Worm (Caenorhabditis elegans) whole organism, L4 larva: Measurements from ENCODE around the gene Y50E8A.22.

Experiments
- D1046.2 ChIP-seq: fragments of 200-800 bp; sonication (Bioruptor generic); IDR thresholded peaks from 2 replicates; pipeline ENCODE4 v1.3.6; 2022; ENCODE audit warnings: missing genetic modification characterization, missing compliant biosample characterization
- F44E2.7 ChIP-seq: fragments of 200-800 bp; sonication (Bioruptor generic); IDR thresholded peaks from 2 replicates; pipeline ENCODE4 v2.1.2; 2022; ENCODE audit warnings: missing genetic modification characterization, missing compliant biosample characterization
- F49E8.2 ChIP-seq: sonication (generic microtip); optimal IDR thresholded peaks from 2 replicates; lab custom pipeline; 2016; ENCODE audit warnings: missing compliant biosample characterization, mild to moderate bottlenecking, missing genetic modification characterization, borderline replicate concordance
- R02D3.7 ChIP-seq: fragments of 150-350 bp; sonication (generic microtip); optimal IDR thresholded peaks from 3 replicates; lab custom pipeline; 2014; ENCODE audit warnings: missing biosample characterization, missing genetic modification characterization
- Y105C5A.15 ChIP-seq: fragments of 200-800 bp; sonication (Bioruptor generic); IDR thresholded peaks from 2 replicates; pipeline ENCODE4 v1.3.6; 2022; ENCODE audit warnings: missing genetic modification characterization, missing compliant biosample characterization
- Y75B8A.6 ChIP-seq: fragments of 200-800 bp; sonication (Bioruptor generic); IDR thresholded peaks from 2 replicates; pipeline ENCODE4 v1.3.6; 2022; ENCODE audit warnings: missing genetic modification reagents, missing genetic modification characterization, missing compliant biosample characterization
- aha-1 ChIP-seq: fragments of 150-350 bp; peaks from one replicate; lab custom pipeline; 2014; ENCODE audit warnings: missing biosample characterization, missing genetic modification characterization
- aly-2 ChIP-seq: sonication (generic microtip); optimal IDR thresholded peaks from 2 replicates; lab custom pipeline; 2018; ENCODE audit warnings: missing biosample characterization, missing genetic modification characterization
- arid-1 ChIP-seq: fragments of 200-800 bp; sonication (Bioruptor generic); conservative IDR thresholded peaks from 2 replicates; pipeline ENCODE4 v1.3.6; 2022; ENCODE audit warnings: missing genetic modification reagents, missing genetic modification characterization, missing compliant biosample characterization
- attf-4 ChIP-seq: sonication (generic microtip); optimal IDR thresholded peaks from 3 replicates; lab custom pipeline; 2017; ENCODE audit warnings: missing biosample characterization, missing genetic modification characterization
- ces-1 ChIP-seq: fragments of 150-350 bp; sonication (generic microtip); optimal IDR thresholded peaks from 4 replicates; lab custom pipeline; 2014; ENCODE audit warnings: missing biosample characterization, missing genetic modification reagents, missing genetic modification characterization
- dmd-8 ChIP-seq: fragments of 200-800 bp; sonication (Bioruptor generic); IDR thresholded peaks from 2 replicates; pipeline ENCODE4 v1.3.6; 2022; ENCODE audit warnings: missing genetic modification characterization, missing compliant biosample characterization
- dpl-1 ChIP-seq: fragments of 150-350 bp; optimal IDR thresholded peaks from 2 replicates; lab custom pipeline; 2014; ENCODE audit warnings: missing biosample characterization, missing genetic modification reagents, missing genetic modification characterization
- egl-27 ChIP-seq: sonication (generic microtip); optimal IDR thresholded peaks from 3 replicates; lab custom pipeline; 2017; ENCODE audit warnings: missing biosample characterization, missing genetic modification reagents, missing genetic modification characterization
- fkh-10 ChIP-seq: fragments of 150-350 bp; optimal IDR thresholded peaks from 2 replicates; lab custom pipeline; 2014; ENCODE audit warnings: missing biosample characterization, missing genetic modification reagents, missing genetic modification characterization
- hif-1 ChIP-seq, 2 experiments: sonication (generic microtip); optimal IDR thresholded peaks; 2 replicates each; lab custom pipeline; 2016 to 2017; ENCODE audit warnings: missing compliant biosample characterization in 2 of 2, missing genetic modification characterization in 2 of 2, missing genetic modification reagents in 2 of 2, missing genotype in 2 of 2, mild to moderate bottlenecking in 1 of 2
- hlh-11 ChIP-seq: fragments of 200-800 bp; sonication (Bioruptor generic); optimal IDR thresholded peaks from 2 replicates; lab custom pipeline; 2018; ENCODE audit warnings: mild to moderate bottlenecking, missing genetic modification characterization, missing compliant biosample characterization
- hmg-1.1 ChIP-seq: fragments of 200-800 bp; sonication (Bioruptor generic); IDR thresholded peaks from 2 replicates; pipeline ENCODE4 v1.3.6; 2022; ENCODE audit warnings: missing genetic modification reagents, missing genetic modification characterization, missing compliant biosample characterization
- lin-38 ChIP-seq: fragments of 200-800 bp; sonication (Bioruptor generic); IDR thresholded peaks from 2 replicates; pipeline ENCODE4 v1.3.6; 2022; ENCODE audit warnings: missing genetic modification reagents, missing genetic modification characterization, missing compliant biosample characterization
- madf-5 ChIP-seq, 2 experiments: fragments of 200-800 bp; sonication (Bioruptor generic); IDR thresholded peaks; 2 replicates each; pipeline ENCODE4 v1.3.6; 2022; ENCODE audit warnings: missing compliant biosample characterization in 2 of 2, missing genetic modification characterization in 2 of 2
- mes-2 ChIP-seq: sonication (generic microtip); optimal IDR thresholded peaks from 2 replicates; lab custom pipeline; 2016; ENCODE audit warnings: missing genotype, mild to moderate bottlenecking, missing genetic modification characterization, missing compliant biosample characterization; ENCODE audit not compliant: poor library complexity, severe bottlenecking
- nhr-237 ChIP-seq: sonication (generic microtip); optimal IDR thresholded peaks from 2 replicates; lab custom pipeline; 2017; ENCODE audit warnings: missing biosample characterization, missing genetic modification characterization
- nhr-28 ChIP-seq: fragments of 150-350 bp; optimal IDR thresholded peaks from 2 replicates; lab custom pipeline; 2014; ENCODE audit warnings: missing biosample characterization, missing genetic modification characterization
- nhr-6 ChIP-seq: fragments of 150-350 bp; optimal IDR thresholded peaks from 2 replicates; lab custom pipeline; 2014; ENCODE audit warnings: missing biosample characterization, missing genetic modification characterization
- nhr-77 ChIP-seq: fragments of 150-350 bp; optimal IDR thresholded peaks from 2 replicates; lab custom pipeline; 2014; ENCODE audit warnings: missing biosample characterization, missing genetic modification characterization
- set-16 ChIP-seq: fragments of 200-800 bp; sonication (Bioruptor generic); IDR thresholded peaks from 2 replicates; pipeline ENCODE4 v1.3.6; 2022; ENCODE audit warnings: missing genetic modification reagents, missing genetic modification characterization, missing compliant biosample characterization
- spr-1 ChIP-seq: sonication (generic microtip); optimal IDR thresholded peaks from 2 replicates; lab custom pipeline; 2016; ENCODE audit warnings: mild to moderate bottlenecking, missing genetic modification characterization, missing compliant biosample characterization
- unc-62 ChIP-seq, 3 experiments: fragments of 150-350 bp in 1 of 3; sonication (generic microtip); optimal IDR thresholded peaks in 2 of 3; peaks in 1 of 3; 1 replicate in 1 of 3; 2 replicates in 2 of 3; lab custom pipeline; 2014 to 2017; ENCODE audit warnings: missing biosample characterization in 3 of 3, missing genetic modification characterization in 3 of 3, missing genetic modification reagents in 3 of 3, missing genotype in 1 of 3
- zag-1 ChIP-seq: fragments of 150-350 bp; optimal IDR thresholded peaks from 2 replicates; lab custom pipeline; 2014; ENCODE audit warnings: missing biosample characterization, missing genetic modification characterization
- zfp-3 ChIP-seq: fragments of 200-800 bp; sonication (Bioruptor generic); conservative IDR thresholded peaks from 2 replicates; pipeline ENCODE4 v1.3.6; 2022; ENCODE audit warnings: missing genetic modification reagents, missing genetic modification characterization, missing compliant biosample characterization

The Y50E8A.22 gene

DNA sequence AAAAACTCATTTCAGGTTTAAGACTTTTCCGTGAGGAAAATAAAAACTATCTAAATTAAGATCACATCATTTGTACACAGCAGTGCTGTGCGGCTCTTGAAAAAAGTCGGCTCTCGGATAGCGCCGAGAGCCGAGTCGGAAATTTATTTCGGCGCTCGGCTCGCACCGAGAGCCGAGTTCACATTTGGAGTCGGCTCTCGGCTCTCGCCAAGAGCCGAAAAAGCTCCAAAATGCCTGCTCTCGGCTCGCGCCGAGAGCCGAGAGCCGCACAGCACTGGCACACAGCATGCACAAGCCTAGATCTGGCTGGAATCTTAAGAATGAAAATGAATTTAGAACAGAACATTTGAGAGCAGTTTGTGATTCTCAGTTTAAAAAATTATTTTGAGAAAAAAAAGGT is 1.9 kb downstream of the Y50E8A.22 start:
- TF ChIP-seq attf-4 (no peak), set-16 (GFP tag; lab: Robert Waterston, UW) (peak; percentile 89)
- TF ChIP-seq, all 104 proteins: peak for 1

DNA sequence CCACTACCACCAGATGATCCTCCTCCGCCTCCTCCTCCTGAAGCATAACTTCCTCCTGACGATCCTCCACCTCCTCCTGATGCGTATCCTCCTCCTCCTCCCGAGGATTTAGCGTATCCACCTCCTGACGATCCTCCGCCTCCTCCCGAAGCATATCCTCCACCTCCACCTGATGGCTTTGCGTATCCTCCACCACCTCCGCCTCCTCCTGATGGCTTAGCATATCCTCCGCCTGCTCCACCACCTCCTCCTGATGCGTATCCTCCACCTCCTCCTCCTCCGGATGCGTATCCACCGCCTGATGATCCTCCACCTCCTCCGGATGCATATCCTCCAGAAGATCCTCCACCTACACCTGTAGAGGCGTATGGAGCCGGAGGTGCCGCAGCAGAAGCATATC is 4.1 kb downstream of the Y50E8A.22 start:
- TF ChIP-seq set-16 (GFP tag; lab: Robert Waterston, UW) (peak; percentile 87), nhr-28 (no peak)

DNA sequence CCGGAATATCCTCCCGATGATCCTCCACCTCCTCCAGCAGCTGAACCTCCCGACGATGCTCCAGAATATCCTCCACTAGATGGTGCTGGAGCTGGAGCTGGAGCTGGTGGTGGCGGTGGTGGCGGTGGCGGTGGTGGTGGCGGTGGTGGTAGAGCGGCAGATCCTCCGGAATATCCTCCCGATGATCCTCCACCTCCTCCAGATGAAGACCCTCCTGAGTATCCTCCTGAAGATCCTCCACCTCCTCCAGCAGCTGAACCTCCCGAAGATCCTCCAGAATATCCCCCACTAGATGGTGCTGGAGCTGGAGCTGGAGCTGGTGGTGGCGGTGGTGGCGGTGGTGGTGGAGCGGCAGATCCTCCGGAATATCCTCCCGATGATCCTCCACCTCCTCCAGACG is 5.4 kb downstream of the Y50E8A.22 start:
- peak; percentile 92 for TF ChIP-seq set-16 (GFP tag; lab: Robert Waterston, UW)

DNA sequence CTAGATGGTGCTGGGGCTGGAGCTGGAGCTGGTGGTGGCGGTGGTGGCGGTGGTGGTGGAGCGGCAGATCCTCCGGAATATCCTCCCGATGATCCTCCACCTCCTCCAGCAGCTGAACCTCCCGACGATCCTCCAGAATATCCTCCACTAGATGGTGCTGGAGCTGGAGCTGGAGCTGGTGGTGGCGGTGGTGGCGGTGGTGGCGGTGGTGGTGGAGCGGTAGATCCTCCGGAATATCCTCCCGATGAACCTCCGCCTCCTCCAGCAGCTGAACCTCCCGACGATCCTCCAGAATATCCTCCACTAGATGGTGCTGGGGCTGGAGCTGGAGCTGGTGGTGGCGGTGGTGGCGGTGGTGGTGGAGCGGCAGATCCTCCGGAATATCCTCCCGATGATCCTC is 6.0 kb downstream of the Y50E8A.22 start:
- peak; percentile 70 for TF ChIP-seq set-16 (GFP tag; lab: Robert Waterston, UW)

DNA sequence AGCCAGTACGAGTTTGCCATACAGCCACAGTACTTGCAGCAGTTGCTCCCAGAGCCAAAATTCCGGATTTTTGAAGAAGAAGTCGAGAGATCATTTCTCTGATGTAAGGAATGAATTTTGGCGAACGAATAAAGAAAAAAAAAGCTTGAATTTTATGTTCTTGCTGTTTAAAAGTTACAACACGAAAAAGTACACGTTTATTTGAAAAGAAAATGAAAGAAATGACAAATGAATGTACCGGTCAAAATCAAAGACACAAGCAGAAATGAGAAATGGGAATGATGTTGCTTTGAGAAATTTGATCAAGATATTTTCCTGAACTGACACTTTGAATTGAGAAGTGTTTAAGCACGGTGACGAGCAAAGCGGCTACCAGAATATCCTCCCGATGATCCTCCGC is 7.7 kb downstream of the Y50E8A.22 start, which contains the start of gene Y50E8A.6:
Gene Y50E8A.6, minus strand, starts transcription at position 101 of the 400 bp plus-strand sequence.
- TF ChIP-seq zag-1 (tag; lab: Kevin White, UChicago) (no peak), hlh-11 (tag; lab: Kevin White, UChicago) (no peak), spr-1 (tag; lab: Kevin White, UChicago) (no peak), aly-2 (tag; lab: Kevin White, UChicago) (no peak), dmd-8 (GFP tag; lab: Robert Waterston, UW) (no peak)

- TF ChIP-seq hmg-1.1 (GFP tag; lab: Robert Waterston, UW) (no peak), unc-62 (GFP tag; optimal IDR thresholded peaks at IDR 0.05 in 1 of 2; lab: Kevin White, UChicago) (no peak), unc-62 (tag; optimal IDR thresholded peaks at IDR 0.05; lab: Kevin White, UChicago) (no peak), egl-27 (no peak), nhr-6 (no peak), aha-1 (tag; lab: Kevin White, UChicago) (no peak), F44E2.7 (no peak), nhr-28 (no peak), F49E8.2 (tag; lab: Kevin White, UChicago) (no peak), fkh-10 (GFP tag; lab: Kevin White, UChicago) (no peak), ces-1 (no peak), Y105C5A.15 (GFP tag; lab: Robert Waterston, UW) (no peak), nhr-77 (no peak)
- TF ChIP-seq, all 104 proteins: peak for 0
Observed at ce11 chrV:14736851-14737250, 12.0 kb downstream of the Y50E8A.22 start, which contains the start of gene Y50E8A.5. Gene Y50E8A.5 (minus strand): TSS chrV:14736951.

- peak; percentile 85; the same call in 1 of the 2 replicates for TF ChIP-seq lin-38 (GFP tag; lab: Robert Waterston, UW)
- TF ChIP-seq mes-2, result peak; percentile 35
- TF ChIP-seq zfp-3 (GFP tag; lab: Robert Waterston, UW), result no peak
- TF ChIP-seq dpl-1, result peak; percentile 84
- TF ChIP-seq hif-1 (tag; optimal IDR thresholded peaks at IDR 0.05; lab: Kevin White, UChicago), result no peak
- peak; percentile 27 for TF ChIP-seq ces-1
- no peak for TF ChIP-seq arid-1 (GFP tag; lab: Robert Waterston, UW)
- TF ChIP-seq Y75B8A.6 (GFP tag; lab: Robert Waterston, UW), result no peak
- no peak for TF ChIP-seq D1046.2 (GFP tag; lab: Robert Waterston, UW)
- TF ChIP-seq nhr-237, result no peak
- peak; percentile 87 for TF ChIP-seq nhr-6
- peak; percentile 52 for TF ChIP-seq R02D3.7 (tag; lab: Kevin White, UChicago)
- TF ChIP-seq madf-5 (GFP tag; IDR thresholded peaks at IDR 0.05; lab: Robert Waterston, UW), result no peak
- peak; percentile 89 for TF ChIP-seq aha-1 (tag; lab: Kevin White, UChicago)
Observed at ce11 chrV:14734187-14734765, 14.6 kb downstream of the Y50E8A.22 start, which contains the start of gene unc-61. Gene unc-61 (minus strand): TSS chrV:14734237.
